Worm (Caenorhabditis elegans) whole organism, L1 larva: ENCODE measurements around the gene arl-1.

Experiments used
- C16A3.4 ChIP-seq: fragments of 150-350 bp; optimal IDR thresholded peaks from 2 replicates; lab custom pipeline; 2014; ENCODE audit warnings: missing biosample characterization, missing genetic modification characterization
- C34B4.2 ChIP-seq: sonication (generic microtip); optimal IDR thresholded peaks from 2 replicates; lab custom pipeline; 2017; ENCODE audit warnings: mild to moderate bottlenecking, missing genetic modification characterization, missing compliant biosample characterization
- F16B12.6 ChIP-seq: fragments of 150-350 bp; optimal IDR thresholded peaks from 2 replicates; lab custom pipeline; 2014; ENCODE audit warnings: missing biosample characterization, missing genetic modification characterization
- aly-2 ChIP-seq: fragments of 150-350 bp; optimal IDR thresholded peaks from 2 replicates; lab custom pipeline; 2014; ENCODE audit warnings: missing biosample characterization, missing genetic modification characterization
- ama-1 ChIP-seq: fragments of 150-350 bp; optimal IDR thresholded peaks from 2 replicates; lab custom pipeline; 2014
- blmp-1 ChIP-seq: fragments of 150-350 bp; optimal IDR thresholded peaks from 2 replicates; lab custom pipeline; 2014; ENCODE audit warnings: missing biosample characterization, missing genetic modification characterization
- ceh-82 ChIP-seq, 3 experiments: fragments of 150-350 bp in 1 of 3; sonication (generic microtip) in 2 of 3; optimal IDR thresholded peaks; 2 replicates each; lab custom pipeline; 2014 to 2017; ENCODE audit warnings: missing biosample characterization in 3 of 3, missing genetic modification characterization in 3 of 3
- dpl-1 ChIP-seq, 3 experiments: fragments of 150-350 bp in 2 of 3; sonication (generic microtip) in 1 of 3; optimal IDR thresholded peaks; 2 replicates each; lab custom pipeline; 2014 to 2017; ENCODE audit warnings: missing biosample characterization in 3 of 3, missing genetic modification characterization in 3 of 3, missing genetic modification reagents in 3 of 3
- efl-1 ChIP-seq, 4 experiments: fragments of 150-350 bp; optimal IDR thresholded peaks in 3 of 4; peaks in 1 of 4; 1 replicate in 1 of 4; 2 replicates in 3 of 4; lab custom pipeline; 2014; ENCODE audit warnings: missing biosample characterization in 2 of 4, missing genetic modification characterization in 2 of 4, missing genetic modification reagents in 2 of 4
- efl-3 ChIP-seq: fragments of 200-800 bp; sonication (Bioruptor generic); optimal IDR thresholded peaks from 2 replicates; lab custom pipeline; 2018; ENCODE audit warnings: mild to moderate bottlenecking, missing genetic modification characterization, missing compliant biosample characterization
- elt-2 ChIP-seq: sonication (generic microtip); optimal IDR thresholded peaks from 2 replicates; lab custom pipeline; 2016; ENCODE audit warnings: missing genetic modification characterization, mild to moderate bottlenecking, inconsistent platforms, missing compliant biosample characterization, missing genetic modification reagents
- fkh-10 ChIP-seq: sonication (generic microtip); optimal IDR thresholded peaks from 2 replicates; lab custom pipeline; 2017; ENCODE audit warnings: missing biosample characterization, missing genetic modification reagents, missing genetic modification characterization
- fkh-8 ChIP-seq: sonication (generic microtip); optimal IDR thresholded peaks from 2 replicates; lab custom pipeline; 2016; ENCODE audit warnings: mild to moderate bottlenecking, missing genetic modification characterization, missing compliant biosample characterization
- hlh-17 ChIP-seq: fragments of 200-800 bp; sonication (Bioruptor generic); optimal IDR thresholded peaks from 2 replicates; lab custom pipeline; 2018; ENCODE audit warnings: missing genetic modification characterization, mild to moderate bottlenecking, missing compliant biosample characterization, moderate library complexity, borderline replicate concordance
- isw-1 ChIP-seq: fragments of 200-800 bp; sonication (Bioruptor generic); IDR thresholded peaks from 2 replicates; pipeline ENCODE4 v1.3.6; 2022; ENCODE audit warnings: missing genetic modification characterization, missing compliant biosample characterization
- jun-1 ChIP-seq: fragments of 150-350 bp; optimal IDR thresholded peaks from 2 replicates; lab custom pipeline; 2014; ENCODE audit warnings: missing biosample characterization, missing genetic modification reagents, missing genetic modification characterization
- lin-13 ChIP-seq: fragments of 150-350 bp; optimal IDR thresholded peaks from 2 replicates; lab custom pipeline; 2014; ENCODE audit warnings: missing biosample characterization, missing genetic modification reagents, missing genetic modification characterization
- lin-14 ChIP-seq: fragments of 200-800 bp; sonication (Bioruptor generic); optimal IDR thresholded peaks from 2 replicates; lab custom pipeline; 2018; ENCODE audit warnings: mild to moderate bottlenecking, missing genetic modification characterization, moderate library complexity, missing compliant biosample characterization
- lin-35 ChIP-seq, 2 experiments: fragments of 150-350 bp; optimal IDR thresholded peaks; 2 replicates each; lab custom pipeline; 2014; ENCODE audit warnings: missing biosample characterization in 2 of 2, missing genetic modification characterization in 2 of 2, missing genetic modification reagents in 2 of 2
- lir-3 ChIP-seq: sonication (generic microtip); optimal IDR thresholded peaks from 2 replicates; lab custom pipeline; 2016; ENCODE audit warnings: mild to moderate bottlenecking, missing genetic modification characterization, moderate library complexity, missing compliant biosample characterization; ENCODE audit not compliant: poor library complexity
- lsy-2 ChIP-seq, 2 experiments: fragments of 150-350 bp; optimal IDR thresholded peaks; 2 replicates each; lab custom pipeline; 2014; ENCODE audit warnings: missing biosample characterization in 2 of 2, missing genetic modification characterization in 2 of 2
- mdl-1 ChIP-seq, 2 experiments: fragments of 150-350 bp; optimal IDR thresholded peaks; 2 replicates each; lab custom pipeline; 2014 to 2017; ENCODE audit warnings: missing biosample characterization in 2 of 2, missing genetic modification characterization in 2 of 2, inconsistent platforms in 1 of 2
- mef-2 ChIP-seq: fragments of 150-350 bp; optimal IDR thresholded peaks from 2 replicates; lab custom pipeline; 2014; ENCODE audit warnings: missing biosample characterization, missing genetic modification characterization
- nhr-11 ChIP-seq: fragments of 150-350 bp; optimal IDR thresholded peaks from 2 replicates; lab custom pipeline; 2014; ENCODE audit warnings: missing biosample characterization, missing genetic modification characterization
- nhr-19 ChIP-seq: fragments of 200-800 bp; sonication (Bioruptor generic); conservative IDR thresholded peaks from 2 replicates; pipeline ENCODE4 v1.3.6; 2022; ENCODE audit warnings: missing genetic modification characterization, missing compliant biosample characterization
- nhr-28 ChIP-seq: fragments of 150-350 bp; optimal IDR thresholded peaks from 2 replicates; lab custom pipeline; 2014; ENCODE audit warnings: missing biosample characterization, missing genetic modification characterization
- nhr-71 ChIP-seq: sonication (generic microtip); optimal IDR thresholded peaks from 2 replicates; lab custom pipeline; 2016; ENCODE audit warnings: mild to moderate bottlenecking, missing genetic modification characterization, moderate library complexity, missing compliant biosample characterization
- nhr-77 ChIP-seq: fragments of 150-350 bp; optimal IDR thresholded peaks from 2 replicates; lab custom pipeline; 2014; ENCODE audit warnings: missing biosample characterization, missing genetic modification characterization
- nhr-85 ChIP-seq: sonication (generic microtip); peaks from one replicate; lab custom pipeline; 2016; ENCODE audit warnings: missing genetic modification characterization, inconsistent platforms, missing compliant biosample characterization
- nhr-90 ChIP-seq: sonication (generic microtip); optimal IDR thresholded peaks from 2 replicates; lab custom pipeline; 2016; ENCODE audit warnings: mild to moderate bottlenecking, missing genetic modification characterization, missing compliant biosample characterization; ENCODE audit not compliant: poor library complexity
- pag-3 ChIP-seq: sonication (generic microtip); optimal IDR thresholded peaks from 2 replicates; lab custom pipeline; 2017; ENCODE audit warnings: missing genetic modification characterization, mild to moderate bottlenecking, missing compliant biosample characterization, antibody characterized with exemption, borderline replicate concordance; ENCODE audit not compliant: insufficient read depth
- pax-3 ChIP-seq: fragments of 200-800 bp; sonication (Bioruptor generic); optimal IDR thresholded peaks from 2 replicates; lab custom pipeline; 2018; ENCODE audit warnings: mild to moderate bottlenecking, missing genetic modification characterization, moderate library complexity, missing compliant biosample characterization
- pqm-1 ChIP-seq: sonication (generic microtip); optimal IDR thresholded peaks from 3 replicates; lab custom pipeline; 2017; ENCODE audit warnings: missing biosample characterization, missing genetic modification characterization
- skn-1 ChIP-seq: fragments of 150-350 bp; optimal IDR thresholded peaks from 2 replicates; lab custom pipeline; 2014; ENCODE audit warnings: missing biosample characterization, missing genetic modification characterization
- snpc-4 ChIP-seq: fragments of 150-350 bp; optimal IDR thresholded peaks from 2 replicates; lab custom pipeline; 2014; ENCODE audit warnings: missing biosample characterization, missing genetic modification characterization
- snu-23 ChIP-seq: sonication (generic microtip); optimal IDR thresholded peaks from 2 replicates; lab custom pipeline; 2016; ENCODE audit warnings: missing genetic modification characterization, missing compliant biosample characterization
- swsn-7 ChIP-seq: sonication (generic microtip); optimal IDR thresholded peaks from 2 replicates; lab custom pipeline; 2016; ENCODE audit warnings: missing genetic modification characterization, missing compliant biosample characterization
- tlp-1 ChIP-seq: fragments of 150-350 bp; optimal IDR thresholded peaks from 2 replicates; lab custom pipeline; 2014; ENCODE audit warnings: missing biosample characterization, missing genetic modification characterization
- unc-86 ChIP-seq: sonication (generic microtip); optimal IDR thresholded peaks from 2 replicates; lab custom pipeline; 2016; ENCODE audit warnings: missing genetic modification characterization, missing compliant biosample characterization
- xbp-1 ChIP-seq: sonication (generic microtip); optimal IDR thresholded peaks from 2 replicates; lab custom pipeline; 2016; ENCODE audit warnings: missing genetic modification characterization, missing compliant biosample characterization
- zag-1 ChIP-seq: fragments of 150-350 bp; optimal IDR thresholded peaks from 2 replicates; lab custom pipeline; 2014; ENCODE audit warnings: missing biosample characterization, missing genetic modification characterization
- ztf-11 ChIP-seq, 2 experiments: sonication (generic microtip); optimal IDR thresholded peaks; 2 replicates each; lab custom pipeline; 2016 to 2017; ENCODE audit warnings: missing genetic modification characterization in 2 of 2, missing biosample characterization in 1 of 2, missing compliant biosample characterization in 1 of 2

Gene arl-1

DNA sequence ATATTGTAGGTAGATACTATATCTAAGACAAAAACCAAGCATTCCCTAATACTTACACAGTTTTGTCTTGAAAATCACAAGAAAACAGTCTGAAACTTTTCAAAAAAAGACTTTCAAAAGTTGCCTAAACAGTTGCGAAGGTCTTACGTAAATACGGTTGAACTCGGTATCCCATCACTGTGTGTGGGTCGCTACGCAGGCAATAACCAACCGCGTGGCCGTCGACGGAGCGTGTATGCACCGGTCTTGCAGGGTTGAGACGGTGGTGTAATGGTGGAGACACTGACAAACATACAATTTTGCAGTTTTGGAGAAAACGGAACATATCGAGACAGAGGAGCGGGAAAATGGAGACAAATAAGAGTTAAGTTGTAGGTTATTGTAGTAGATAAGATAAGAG, 20.6 kb upstream of the arl-1 start, which contains the start of gene iff-2 (continued):
- peak; percentile 99 for TF ChIP-seq fkh-10 (GFP tag; lab: Kevin White, UChicago)

DNA sequence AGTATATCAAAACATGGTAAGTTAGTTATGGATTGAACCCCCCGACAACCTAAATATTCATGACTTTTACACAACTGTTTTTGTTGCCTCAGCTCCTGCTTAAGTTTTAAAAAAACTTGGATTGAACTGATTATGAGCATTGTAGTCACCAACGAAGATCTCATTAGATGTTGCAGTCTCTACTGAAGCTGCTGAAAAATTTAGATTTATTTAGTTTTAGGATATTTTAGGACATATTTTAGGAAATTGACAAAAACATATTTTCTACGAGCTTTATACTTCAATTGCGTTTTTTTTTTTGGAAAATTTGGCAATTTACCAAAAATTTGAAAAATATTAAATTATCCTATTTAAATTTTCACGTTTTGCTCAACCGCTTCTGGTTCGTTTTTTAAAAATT, 19.8 kb upstream of the arl-1 start, which contains the start of gene F54C9.14:
F54C9.14 (plus strand) TSS at position 301 of the 400 bp plus-strand sequence.
- no peak for TF ChIP-seq nhr-71 (tag; lab: Kevin White, UChicago)
- TF ChIP-seq snu-23 (GFP tag; lab: Kevin White, UChicago): no peak
- TF ChIP-seq nhr-85: peak; percentile 25

DNA sequence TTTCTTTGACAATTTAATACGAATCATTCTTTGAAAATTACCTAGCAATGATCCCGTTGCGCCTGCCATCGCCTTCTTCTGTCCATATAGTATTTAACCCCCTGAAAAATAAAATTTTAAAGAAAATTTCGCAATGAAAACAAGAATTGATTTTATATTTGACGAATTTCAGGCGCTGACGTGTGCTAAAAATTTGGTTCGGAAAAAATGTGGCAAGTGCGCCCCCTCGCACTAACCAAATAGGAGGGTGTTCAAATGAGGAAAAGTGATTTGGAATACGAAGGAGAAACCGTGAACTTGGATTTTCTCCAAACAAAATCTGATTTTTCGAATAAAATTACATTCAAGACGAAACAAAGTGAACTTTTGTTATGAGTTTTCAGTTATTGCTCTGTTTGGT, 15.8 kb upstream of the arl-1 start, which contains the start of gene stc-1:
stc-1 (minus strand) TSS at position 101 of the 400 bp plus-strand sequence.
- peak; percentile 30 for TF ChIP-seq skn-1 (tag; lab: Kevin White, UChicago)
- peak; percentile 6 to 69 for TF ChIP-seq lsy-2 (tag; optimal IDR thresholded peaks at IDR 0.05; lab: Kevin White, UChicago)
- TF ChIP-seq nhr-71 (tag; lab: Kevin White, UChicago): peak; percentile 29
- no peak for TF ChIP-seq pag-3 (tag; lab: Kevin White, UChicago)
- TF ChIP-seq lin-14 (GFP tag; lab: Kevin White, UChicago): no peak
- TF ChIP-seq blmp-1 (tag; lab: Kevin White, UChicago): peak; percentile 34
- TF ChIP-seq F16B12.6 (tag; lab: Kevin White, UChicago): peak; percentile 26
- peak; percentile 27 for TF ChIP-seq lin-13 (GFP tag; lab: Kevin White, UChicago)
- TF ChIP-seq ceh-82 (tag; optimal IDR thresholded peaks at IDR 0.05; lab: Kevin White, UChicago): no peak
- TF ChIP-seq elt-2 (tag; lab: Kevin White, UChicago): peak; percentile 30
- no peak for TF ChIP-seq swsn-7 (tag; lab: Kevin White, UChicago)
- peak; percentile 78 for TF ChIP-seq xbp-1 (tag; lab: Kevin White, UChicago)
- peak; percentile 65 to 86 (median 79) for TF ChIP-seq dpl-1 (GFP tag; optimal IDR thresholded peaks at IDR 0.05; lab: Kevin White, UChicago)
- peak; percentile 18 for TF ChIP-seq snu-23 (GFP tag; lab: Kevin White, UChicago)
- peak; percentile 67 to 94 for TF ChIP-seq lin-35 (GFP tag; optimal IDR thresholded peaks at IDR 0.05; lab: Kevin White, UChicago)
- TF ChIP-seq ama-1 (lab: Kevin White, UChicago): peak; percentile 23
- TF ChIP-seq nhr-90 (tag; lab: Kevin White, UChicago): peak; percentile 7
- peak in 1 of 2 experiments; percentile 82 for TF ChIP-seq efl-1 (optimal IDR thresholded peaks at IDR 0.05; lab: Kevin White, UChicago)
- TF ChIP-seq efl-1 (GFP tag; optimal IDR thresholded peaks at IDR 0.05 in 1 of 2; lab: Kevin White, UChicago): peak; percentile 86 to 98
- TF ChIP-seq nhr-85: peak; percentile 35
- TF ChIP-seq, all 84 proteins: peak for 15

DNA sequence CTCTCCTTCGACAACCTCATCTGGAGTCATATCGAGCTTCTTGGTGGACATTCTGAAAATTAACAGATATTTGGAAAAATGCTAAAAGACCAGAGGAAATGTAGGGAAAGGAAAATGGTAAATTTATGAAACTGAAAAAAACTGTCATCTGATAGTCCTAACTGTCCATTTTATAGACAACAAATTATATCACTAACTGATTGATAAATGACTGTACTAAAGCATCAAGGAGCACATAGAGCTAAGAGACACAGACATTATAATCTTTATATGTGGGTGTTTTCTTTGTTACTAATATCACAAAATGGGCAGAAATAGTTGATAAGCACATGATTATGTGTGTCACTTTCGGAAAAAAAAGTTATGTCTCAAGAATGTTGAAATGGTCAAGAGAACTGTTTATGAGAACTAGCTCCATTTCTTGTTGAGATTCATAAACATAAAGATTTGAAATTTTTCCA, 15.0 kb upstream of the arl-1 start, which contains the start of gene F54C9.3:
F54C9.3 (minus strand) TSS at position 51 of the 461 bp plus-strand sequence.
- TF ChIP-seq efl-1 (optimal IDR thresholded peaks at IDR 0.05; lab: Kevin White, UChicago) (no peak), efl-1 (GFP tag; optimal IDR thresholded peaks at IDR 0.05 in 1 of 2; lab: Kevin White, UChicago) (peak in 1 of 2 experiments; percentile 92), fkh-8 (no peak), nhr-11 (no peak), jun-1 (tag; lab: Kevin White, UChicago) (peak; percentile 30), lsy-2 (tag; optimal IDR thresholded peaks at IDR 0.05; lab: Kevin White, UChicago) (peak in 1 of 2 experiments; percentile 13), unc-86 (tag; lab: Kevin White, UChicago) (no peak), ztf-11 (tag; optimal IDR thresholded peaks at IDR 0.05; lab: Kevin White, UChicago) (no peak), hlh-17 (GFP tag; lab: Kevin White, UChicago) (no peak), swsn-7 (tag; lab: Kevin White, UChicago) (no peak), mef-2 (tag; lab: Kevin White, UChicago) (no peak), aly-2 (tag; lab: Kevin White, UChicago) (no peak), xbp-1 (tag; lab: Kevin White, UChicago) (no peak), isw-1 (GFP tag; lab: Robert Waterston, UW) (no peak), tlp-1 (tag; lab: Kevin White, UChicago) (peak; percentile 16), lir-3 (tag; lab: Kevin White, UChicago) (no peak), pag-3 (tag; lab: Kevin White, UChicago) (no peak), ama-1 (lab: Kevin White, UChicago) (peak; percentile 1), snpc-4 (tag; lab: Kevin White, UChicago) (no peak), nhr-19 (no peak), zag-1 (no peak), lin-35 (GFP tag; optimal IDR thresholded peaks at IDR 0.05; lab: Kevin White, UChicago) (peak in 1 of 2 experiments; percentile 54), fkh-10 (GFP tag; lab: Kevin White, UChicago) (no peak), mdl-1 (tag; optimal IDR thresholded peaks at IDR 0.05; lab: Kevin White, UChicago) (no peak), pqm-1 (tag; lab: Kevin White, UChicago) (peak; percentile 57), nhr-77 (tag; lab: Kevin White, UChicago) (no peak), ceh-82 (tag; optimal IDR thresholded peaks at IDR 0.05; lab: Kevin White, UChicago) (no peak), efl-3 (GFP tag; lab: Kevin White, UChicago) (no peak), pax-3 (no peak), C16A3.4 (tag; lab: Kevin White, UChicago) (no peak), C34B4.2 (no peak), lin-14 (GFP tag; lab: Kevin White, UChicago) (no peak), dpl-1 (GFP tag; optimal IDR thresholded peaks at IDR 0.05; lab: Kevin White, UChicago) (peak in 1 of 3 experiments; percentile 27), nhr-28 (tag; lab: Kevin White, UChicago) (no peak)
